Worm (Caenorhabditis elegans): ENCODE data around the gene fbxa-160.

DNA sequence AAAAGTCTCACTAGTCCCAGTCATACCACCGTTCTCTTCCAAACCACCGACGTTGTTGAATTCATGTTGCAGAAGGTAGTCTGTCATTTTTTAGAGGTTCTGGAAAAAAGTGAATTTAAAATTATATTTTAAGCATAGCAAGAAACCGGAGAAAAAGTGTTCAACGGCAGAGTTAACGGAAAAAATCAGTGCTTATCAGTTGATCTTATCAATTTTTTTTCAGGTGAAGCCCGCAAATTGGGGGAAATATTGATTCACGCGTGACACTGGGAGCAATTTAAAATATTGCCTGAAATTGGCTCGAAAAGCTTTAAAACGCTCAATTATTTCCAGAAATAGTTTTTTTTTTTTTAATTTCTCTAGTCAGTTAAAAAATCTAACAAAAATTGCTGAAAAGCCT, 44.6 kb downstream of the fbxa-160 start, which contains the start of gene math-38:
- TF ChIP-seq lin-39 (tag; optimal IDR thresholded peaks at IDR 0.05) (no peak), zag-1 (tag; optimal IDR thresholded peaks at IDR 0.05) (no peak), unc-62 (GFP tag; optimal IDR thresholded peaks at IDR 0.05) (no peak), pha-4 (tag; optimal IDR thresholded peaks at IDR 0.05) (no peak), snpc-4 (tag; optimal IDR thresholded peaks at IDR 0.05) (no peak)

Data from whole organism, L3 larva.